Worm (Caenorhabditis elegans): ENCODE results near the gene F08G12.1.

DNA sequence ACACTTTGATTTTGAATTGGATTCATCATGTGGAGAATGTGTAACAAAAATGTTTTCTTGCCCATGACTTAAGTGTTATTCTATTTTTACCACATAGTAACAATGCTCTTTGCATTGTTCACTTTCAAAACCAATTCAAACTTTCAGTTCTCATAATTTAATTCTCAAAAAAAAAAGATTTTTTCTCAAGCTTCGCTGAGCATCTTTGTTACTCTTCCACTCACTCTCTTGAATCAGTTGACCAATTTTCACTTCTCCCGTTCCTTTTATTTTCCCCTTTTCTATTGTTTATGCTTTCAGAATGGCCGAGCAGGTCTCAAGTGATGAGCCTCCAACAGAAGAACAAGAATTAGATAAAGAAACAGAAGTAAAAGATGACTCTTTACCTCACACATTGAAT is 40.5 kb upstream of the F08G12.1 start, which contains the start of gene oct-2:
- TF ChIP-seq fkh-10 (GFP tag; optimal IDR thresholded peaks at IDR 0.05): no peak
- TF ChIP-seq vab-7 (GFP tag; IDR thresholded peaks at IDR 0.05): no peak
- no peak for TF ChIP-seq skn-1 (tag; optimal IDR thresholded peaks at IDR 0.05)
- no peak for TF ChIP-seq ztf-11 (tag; optimal IDR thresholded peaks at IDR 0.05)
- no peak for TF ChIP-seq nhr-48 (tag; optimal IDR thresholded peaks at IDR 0.05)
- TF ChIP-seq aly-2 (tag; optimal IDR thresholded peaks at IDR 0.05): no peak
- TF ChIP-seq nhr-25 (tag; optimal IDR thresholded peaks at IDR 0.05; ENCODE audit: borderline replicate concordance, insufficient read depth): no peak
- TF ChIP-seq F10B5.3 (tag; optimal IDR thresholded peaks at IDR 0.05): no peak
- no peak for TF ChIP-seq mdl-1 (tag; optimal IDR thresholded peaks at IDR 0.05)
- no peak for TF ChIP-seq egl-43 (GFP tag; IDR thresholded peaks at IDR 0.05)
- TF ChIP-seq lin-13 (GFP tag; optimal IDR thresholded peaks at IDR 0.05): no peak

Data from whole organism, L4 larva.